Fruit fly (Drosophila melanogaster) S2 (cell line): ENCODE data around the gene GstT4.

Source experiments
- CG8478 ChIP-seq: fragments of >200 bp; optimal IDR thresholded peaks from 2 replicates; lab custom pipeline; 2018
- CTCF ChIP-seq, 2 experiments: fragments of >200 bp; optimal IDR thresholded peaks; 2 replicates each; lab custom pipeline; 2018

dm6 chrX:13390465-13391173 lies 13.9 kb upstream of the GstT4 start:
- TF ChIP-seq CG8478: no peak
- TF ChIP-seq CTCF (optimal IDR thresholded peaks at IDR 0.05; lab: Kevin White, UChicago): no peak
